Worm (Caenorhabditis elegans): ENCODE data around the gene C39B5.10.
A peak's percentile ranks its signal among the peaks of the same experiment; 100 is the strongest.

ce11 chrIII:2253027-2253499 is 13.6 kb upstream of the C39B5.10 start, which contains the start of gene fbxa-73:
- TF ChIP-seq nhr-11 (tag; optimal IDR thresholded peaks at IDR 0.05): no peak
- no peak for TF ChIP-seq fos-1 (tag; optimal IDR thresholded peaks at IDR 0.05)
- no peak for TF ChIP-seq mdl-1 (tag; optimal IDR thresholded peaks at IDR 0.05)
- no peak for TF ChIP-seq lin-15B (tag; optimal IDR thresholded peaks at IDR 0.05)
- TF ChIP-seq rnt-1 (tag; optimal IDR thresholded peaks at IDR 0.05): no peak
- no peak for TF ChIP-seq nhr-76 (tag; optimal IDR thresholded peaks at IDR 0.05)
- TF ChIP-seq nhr-20 (tag; optimal IDR thresholded peaks at IDR 0.05): no peak
- TF ChIP-seq dpl-1 (GFP tag; optimal IDR thresholded peaks at IDR 0.05): no peak
- TF ChIP-seq snpc-4 (tag; optimal IDR thresholded peaks at IDR 0.05): no peak
- no peak for TF ChIP-seq elt-3 (tag; optimal IDR thresholded peaks at IDR 0.05)
- TF ChIP-seq ama-1 (optimal IDR thresholded peaks at IDR 0.05): no peak
- TF ChIP-seq nhr-12 (tag; optimal IDR thresholded peaks at IDR 0.05): no peak
- no peak for TF ChIP-seq zip-4 (GFP tag; optimal IDR thresholded peaks at IDR 0.05)
- TF ChIP-seq elt-2 (tag; optimal IDR thresholded peaks at IDR 0.05): peak; percentile 71
